Worm (Caenorhabditis elegans) whole organism, late embryonic: ENCODE measurements around the gene R05D8.9.

Source experiments
- C08G9.2 ChIP-seq: sonication (generic microtip); optimal IDR thresholded peaks from 2 replicates; lab custom pipeline; 2016; ENCODE audit warnings: mild to moderate bottlenecking, missing genetic modification characterization, moderate library complexity, missing compliant biosample characterization
- C38D4.7 ChIP-seq: fragments of 200-800 bp; sonication (Bioruptor generic); optimal IDR thresholded peaks from 2 replicates; lab custom pipeline; 2018; ENCODE audit warnings: mild to moderate bottlenecking, missing genetic modification characterization, moderate library complexity, missing compliant biosample characterization
- F13H6.1 ChIP-seq: sonication (generic microtip); optimal IDR thresholded peaks from 2 replicates; lab custom pipeline; 2016; ENCODE audit warnings: missing genetic modification characterization, missing compliant biosample characterization
- K09A11.1 ChIP-seq: sonication (generic microtip); optimal IDR thresholded peaks from 2 replicates; lab custom pipeline; 2017; ENCODE audit warnings: antibody characterized with exemption, mild to moderate bottlenecking, missing genetic modification characterization, missing compliant biosample characterization; ENCODE audit not compliant: insufficient read depth
- Y22D7AL.16 ChIP-seq: sonication (generic microtip); optimal IDR thresholded peaks from 2 replicates; lab custom pipeline; 2016; ENCODE audit warnings: missing genetic modification characterization, missing compliant biosample characterization
- ama-1 ChIP-seq: fragments of 150-350 bp; optimal IDR thresholded peaks from 2 replicates; lab custom pipeline; 2014
- ceh-18 ChIP-seq: sonication (generic microtip); optimal IDR thresholded peaks from 2 replicates; lab custom pipeline; 2016; ENCODE audit warnings: missing genetic modification characterization, missing compliant biosample characterization
- ceh-19 ChIP-seq: fragments of 200-800 bp; sonication (Bioruptor generic); optimal IDR thresholded peaks from 2 replicates; lab custom pipeline; 2018; ENCODE audit warnings: mild to moderate bottlenecking, missing genetic modification characterization, missing compliant biosample characterization
- ceh-2 ChIP-seq: sonication (generic microtip); optimal IDR thresholded peaks from 2 replicates; lab custom pipeline; 2016; ENCODE audit warnings: missing genotype, missing genetic modification characterization, missing compliant biosample characterization
- ceh-24 ChIP-seq: sonication (generic microtip); optimal IDR thresholded peaks from 2 replicates; lab custom pipeline; 2016; ENCODE audit warnings: mild to moderate bottlenecking, missing genetic modification characterization, missing compliant biosample characterization
- ceh-48 ChIP-seq: sonication (generic microtip); optimal IDR thresholded peaks from 2 replicates; lab custom pipeline; 2016; ENCODE audit warnings: missing genetic modification characterization, inconsistent platforms, missing compliant biosample characterization
- ceh-6 ChIP-seq: fragments of 200-800 bp; sonication (Bioruptor generic); optimal IDR thresholded peaks from 2 replicates; lab custom pipeline; 2018; ENCODE audit warnings: mild to moderate bottlenecking, missing genetic modification characterization, missing compliant biosample characterization
- che-1 ChIP-seq: sonication (generic microtip); optimal IDR thresholded peaks from 2 replicates; lab custom pipeline; 2016; ENCODE audit warnings: mild to moderate bottlenecking, missing genetic modification characterization, missing compliant biosample characterization
- dmd-4 ChIP-seq: sonication (generic microtip); optimal IDR thresholded peaks from 2 replicates; lab custom pipeline; 2016; ENCODE audit warnings: borderline replicate concordance, missing genetic modification characterization, missing compliant biosample characterization
- dve-1 ChIP-seq: sonication (generic microtip); optimal IDR thresholded peaks from 2 replicates; lab custom pipeline; 2017; ENCODE audit warnings: antibody characterized with exemption, mild to moderate bottlenecking, missing genetic modification characterization, missing compliant biosample characterization
- elt-2 ChIP-seq: sonication (generic microtip); optimal IDR thresholded peaks from 2 replicates; lab custom pipeline; 2016; ENCODE audit warnings: missing genetic modification reagents, missing genetic modification characterization, missing compliant biosample characterization
- elt-4 ChIP-seq: sonication (generic microtip); optimal IDR thresholded peaks from 2 replicates; lab custom pipeline; 2016; ENCODE audit warnings: missing genetic modification characterization, missing compliant biosample characterization
- ets-4 ChIP-seq: sonication (generic microtip); optimal IDR thresholded peaks from 2 replicates; lab custom pipeline; 2016; ENCODE audit warnings: missing genetic modification characterization, missing compliant biosample characterization
- eyg-1 ChIP-seq: sonication (generic microtip); optimal IDR thresholded peaks from 2 replicates; lab custom pipeline; 2016; ENCODE audit warnings: missing genotype, missing genetic modification characterization, missing compliant biosample characterization
- fax-1 ChIP-seq: sonication (generic microtip); optimal IDR thresholded peaks from 2 replicates; lab custom pipeline; 2016; ENCODE audit warnings: missing genotype, missing genetic modification characterization, missing compliant biosample characterization
- hlh-30 ChIP-seq: sonication (generic microtip); optimal IDR thresholded peaks from 2 replicates; lab custom pipeline; 2017; ENCODE audit warnings: antibody characterized with exemption, missing genetic modification characterization, missing compliant biosample characterization; ENCODE audit not compliant: insufficient read depth
- hlh-6 ChIP-seq: sonication (generic microtip); optimal IDR thresholded peaks from 2 replicates; lab custom pipeline; 2016; ENCODE audit warnings: missing genotype, missing genetic modification characterization, missing compliant biosample characterization
- hlh-8 ChIP-seq: sonication (generic microtip); optimal IDR thresholded peaks from 2 replicates; lab custom pipeline; 2016; ENCODE audit warnings: missing genotype, missing genetic modification characterization, missing compliant biosample characterization
- lin-11 ChIP-seq: fragments of 200-800 bp; sonication (Bioruptor generic); optimal IDR thresholded peaks from 2 replicates; lab custom pipeline; 2018; ENCODE audit warnings: mild to moderate bottlenecking, missing genetic modification characterization, missing compliant biosample characterization
- madf-2 ChIP-seq: sonication (generic microtip); optimal IDR thresholded peaks from 2 replicates; lab custom pipeline; 2017; ENCODE audit warnings: missing genetic modification characterization, missing compliant biosample characterization
- odd-2 ChIP-seq: sonication (generic microtip); optimal IDR thresholded peaks from 2 replicates; lab custom pipeline; 2017; ENCODE audit warnings: antibody characterized with exemption, mild to moderate bottlenecking, missing genetic modification characterization, missing compliant biosample characterization
- pat-9 ChIP-seq: fragments of 200-800 bp; sonication (Bioruptor generic); optimal IDR thresholded peaks from 2 replicates; lab custom pipeline; 2018; ENCODE audit warnings: mild to moderate bottlenecking, missing genetic modification characterization, moderate library complexity, missing compliant biosample characterization
- pax-1 ChIP-seq: fragments of 150-350 bp; optimal IDR thresholded peaks from 2 replicates; lab custom pipeline; 2014; ENCODE audit warnings: missing biosample characterization, missing genetic modification characterization
- pqm-1 ChIP-seq: sonication (generic microtip); optimal IDR thresholded peaks from 2 replicates; lab custom pipeline; 2016; ENCODE audit warnings: missing genetic modification characterization, missing compliant biosample characterization
- rnt-1 ChIP-seq: sonication (generic microtip); optimal IDR thresholded peaks from 2 replicates; lab custom pipeline; 2016; ENCODE audit warnings: missing genetic modification characterization, missing compliant biosample characterization
- sdc-2 ChIP-seq: sonication (generic microtip); optimal IDR thresholded peaks from 2 replicates; lab custom pipeline; 2016; ENCODE audit warnings: missing genotype, missing genetic modification characterization, missing compliant biosample characterization
- tbx-7 ChIP-seq: sonication (generic microtip); optimal IDR thresholded peaks from 2 replicates; lab custom pipeline; 2016; ENCODE audit warnings: missing genotype, missing genetic modification characterization, missing compliant biosample characterization
- unc-42 ChIP-seq: sonication (generic microtip); optimal IDR thresholded peaks from 2 replicates; lab custom pipeline; 2016; ENCODE audit warnings: missing genotype, missing genetic modification characterization, missing compliant biosample characterization
- unc-55 ChIP-seq: sonication (generic microtip); optimal IDR thresholded peaks from 2 replicates; lab custom pipeline; 2017; ENCODE audit warnings: missing biosample characterization, missing genetic modification reagents, missing genetic modification characterization
- zip-5 ChIP-seq: sonication (generic microtip); optimal IDR thresholded peaks from 2 replicates; lab custom pipeline; 2016; ENCODE audit warnings: missing genetic modification characterization, missing compliant biosample characterization
- ztf-16 ChIP-seq: sonication (generic microtip); optimal IDR thresholded peaks from 2 replicates; lab custom pipeline; 2017; ENCODE audit warnings: missing genetic modification characterization, missing compliant biosample characterization

R05D8.9 gene

ce11 chrV:2758437-2758836 lies 8.9 kb downstream of the R05D8.9 start:
- no peak for TF ChIP-seq zip-5
- no peak for TF ChIP-seq elt-4
- no peak for TF ChIP-seq madf-2 (tag; lab: Kevin White, UChicago)
- TF ChIP-seq pat-9: no peak
- TF ChIP-seq che-1 (tag; lab: Kevin White, UChicago): no peak
- TF ChIP-seq unc-55 (GFP tag; lab: Kevin White, UChicago): no peak
- TF ChIP-seq ama-1 (lab: Kevin White, UChicago): no peak
- no peak for TF ChIP-seq eyg-1 (tag; lab: Kevin White, UChicago)
- TF ChIP-seq fax-1 (tag; lab: Kevin White, UChicago): no peak
- TF ChIP-seq C38D4.7 (GFP tag; lab: Kevin White, UChicago): no peak
- no peak for TF ChIP-seq K09A11.1 (tag; lab: Kevin White, UChicago)
- no peak for TF ChIP-seq ztf-16 (tag; lab: Kevin White, UChicago)

DNA sequence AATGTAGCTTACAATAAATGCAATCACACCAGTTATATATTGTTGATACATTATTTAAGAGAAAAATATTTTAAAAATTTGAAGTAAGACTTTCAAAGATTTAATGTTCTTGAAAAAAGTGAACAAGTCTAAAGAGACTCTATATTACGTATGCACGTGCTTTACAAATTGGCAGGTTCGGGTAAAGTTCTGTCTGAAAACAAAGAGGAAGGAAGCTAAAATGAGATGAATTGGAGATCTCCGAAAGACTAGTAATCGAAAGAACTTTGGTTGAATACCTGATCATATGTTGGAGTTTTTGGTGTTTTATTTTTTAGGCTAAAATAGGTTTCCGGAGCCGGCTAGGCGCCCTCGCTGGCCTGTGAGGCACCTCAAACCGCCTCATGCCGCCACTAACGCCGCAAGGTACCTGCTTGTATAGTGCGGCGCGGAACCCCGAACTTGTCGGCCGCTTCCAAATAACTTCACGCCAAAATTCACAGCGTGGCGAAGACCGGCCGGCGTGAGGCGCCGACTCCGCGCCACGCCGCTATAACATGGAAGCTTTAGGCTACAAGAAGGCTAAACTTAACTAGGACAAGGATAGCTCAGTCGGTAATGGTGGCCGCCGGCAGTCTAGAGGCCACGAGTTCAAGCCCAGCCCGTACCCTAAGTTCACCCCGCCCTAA lies 10.0 kb downstream of the R05D8.9 start, which contains the start of gene srx-28:
srx-28 (minus strand) TSS at position 51 of the 668 bp plus-strand sequence.
- no peak for TF ChIP-seq eyg-1 (tag; lab: Kevin White, UChicago)
- no peak for TF ChIP-seq unc-42 (tag; lab: Kevin White, UChicago)
- no peak for TF ChIP-seq C08G9.2 (tag; lab: Kevin White, UChicago)
- no peak for TF ChIP-seq ceh-48 (tag; lab: Kevin White, UChicago)

- TF ChIP-seq ceh-2 (tag; lab: Kevin White, UChicago) (no peak), tbx-7 (tag; lab: Kevin White, UChicago) (no peak), dve-1 (tag; lab: Kevin White, UChicago) (no peak), lin-11 (tag; lab: Kevin White, UChicago) (no peak), ceh-24 (tag; lab: Kevin White, UChicago) (no peak), pax-1 (tag; lab: Kevin White, UChicago) (no peak), pqm-1 (tag; lab: Kevin White, UChicago) (no peak), eyg-1 (tag; lab: Kevin White, UChicago) (no peak), ceh-18 (tag; lab: Kevin White, UChicago) (no peak), rnt-1 (tag; lab: Kevin White, UChicago) (no peak), ceh-48 (tag; lab: Kevin White, UChicago) (no peak), Y22D7AL.16 (tag; lab: Kevin White, UChicago) (no peak), F13H6.1 (tag; lab: Kevin White, UChicago) (no peak), zip-5 (no peak), sdc-2 (tag; lab: Kevin White, UChicago) (no peak), dmd-4 (tag; lab: Kevin White, UChicago) (no peak), odd-2 (tag; lab: Kevin White, UChicago) (no peak), hlh-6 (tag; lab: Kevin White, UChicago) (no peak), ceh-6 (no peak)
Observed at ce11 chrV:2753007-2753406, 14.4 kb downstream of the R05D8.9 start, which contains the start of gene srx-26. Gene srx-26 (minus strand): TSS chrV:2753107.

DNA sequence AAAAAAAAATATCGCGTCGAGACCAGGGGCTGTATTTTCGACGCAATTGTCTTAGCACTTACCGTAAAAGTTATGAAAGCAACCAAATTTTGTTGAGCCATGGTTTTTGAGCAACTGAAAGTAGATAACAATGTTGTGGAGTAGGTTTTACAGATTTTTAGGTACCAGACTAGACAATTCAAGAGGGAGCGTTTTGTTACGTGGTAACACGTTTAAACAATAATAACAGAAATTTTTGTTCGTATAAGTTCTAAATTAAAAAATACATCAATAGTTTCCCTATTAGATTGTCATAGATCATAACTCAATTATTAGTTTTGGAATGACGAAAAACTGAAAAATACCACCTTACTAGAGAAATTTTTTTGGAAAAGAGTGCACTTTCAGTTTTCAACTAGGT lies 17.4 kb downstream of the R05D8.9 start, which contains the start of gene srx-24:
srx-24 (minus strand) TSS at position 101 of the 400 bp plus-strand sequence.
- TF ChIP-seq ceh-2 (tag; lab: Kevin White, UChicago) (no peak), ets-4 (no peak), hlh-8 (no peak), tbx-7 (tag; lab: Kevin White, UChicago) (no peak), ceh-19 (no peak), elt-2 (no peak), zip-5 (no peak), hlh-30 (tag; lab: Kevin White, UChicago) (no peak)
